Worm (Caenorhabditis elegans): ENCODE data around the gene T09D3.3.

- no peak for TF ChIP-seq ceh-36 (tag; optimal IDR thresholded peaks at IDR 0.05)
- TF ChIP-seq ama-1 (optimal IDR thresholded peaks at IDR 0.05), result no peak
- no peak for TF ChIP-seq aly-1 (tag; optimal IDR thresholded peaks at IDR 0.05)
Observed at ce11 chrV:5322815-5323214, 26.6 kb downstream of the T09D3.3 start.
